Worm (Caenorhabditis elegans) whole organism, L4/young adult: ENCODE data around the gene F15B9.8.

Experiments
- W03F9.2 ChIP-seq: fragments of 150-350 bp; optimal IDR thresholded peaks from 2 replicates; lab custom pipeline; 2014; ENCODE audit warnings: missing biosample characterization, missing genetic modification characterization
- him-1 ChIP-seq: sonication (generic microtip); optimal IDR thresholded peaks from 2 replicates; lab custom pipeline; 2016; ENCODE audit warnings: missing genotype, missing genetic modification reagents, missing genetic modification characterization, missing compliant biosample characterization

DNA sequence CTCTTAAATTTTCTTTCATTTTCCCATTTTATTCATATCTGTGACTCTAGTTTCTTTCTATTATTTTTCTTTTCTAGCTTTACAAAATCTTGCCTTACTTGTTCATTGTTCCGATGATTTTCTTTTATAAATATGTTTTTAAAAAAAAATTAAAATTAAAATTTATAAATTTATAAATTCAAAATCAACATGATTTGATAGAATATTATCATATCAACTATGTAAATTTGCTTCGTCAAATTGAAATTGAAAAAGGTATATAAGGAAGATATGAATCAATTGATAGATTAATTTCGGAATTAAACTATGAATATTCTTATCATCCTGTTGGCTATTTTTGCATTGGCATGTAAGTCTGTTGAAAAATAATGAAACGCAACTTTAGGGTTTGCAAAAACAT is 44.9 kb downstream of the F15B9.8 start, which contains the start of gene W07G4.1:
- TF ChIP-seq him-1 (no peak), W03F9.2 (tag; lab: Kevin White, UChicago) (no peak)
